Worm (Caenorhabditis elegans): ENCODE measurements around the gene F54H5.3.

- TF ChIP-seq W03F9.2 (tag; optimal IDR thresholded peaks at IDR 0.05) (no peak), him-1 (tag; optimal IDR thresholded peaks at IDR 0.05) (no peak)
Observed at ce11 chrII:6642180-6642579, 20.2 kb downstream of the F54H5.3 start.

Data from whole organism, L4/young adult.